Worm (Caenorhabditis elegans): ENCODE results near the gene ZC262.13.

ZC262.13 gene

DNA sequence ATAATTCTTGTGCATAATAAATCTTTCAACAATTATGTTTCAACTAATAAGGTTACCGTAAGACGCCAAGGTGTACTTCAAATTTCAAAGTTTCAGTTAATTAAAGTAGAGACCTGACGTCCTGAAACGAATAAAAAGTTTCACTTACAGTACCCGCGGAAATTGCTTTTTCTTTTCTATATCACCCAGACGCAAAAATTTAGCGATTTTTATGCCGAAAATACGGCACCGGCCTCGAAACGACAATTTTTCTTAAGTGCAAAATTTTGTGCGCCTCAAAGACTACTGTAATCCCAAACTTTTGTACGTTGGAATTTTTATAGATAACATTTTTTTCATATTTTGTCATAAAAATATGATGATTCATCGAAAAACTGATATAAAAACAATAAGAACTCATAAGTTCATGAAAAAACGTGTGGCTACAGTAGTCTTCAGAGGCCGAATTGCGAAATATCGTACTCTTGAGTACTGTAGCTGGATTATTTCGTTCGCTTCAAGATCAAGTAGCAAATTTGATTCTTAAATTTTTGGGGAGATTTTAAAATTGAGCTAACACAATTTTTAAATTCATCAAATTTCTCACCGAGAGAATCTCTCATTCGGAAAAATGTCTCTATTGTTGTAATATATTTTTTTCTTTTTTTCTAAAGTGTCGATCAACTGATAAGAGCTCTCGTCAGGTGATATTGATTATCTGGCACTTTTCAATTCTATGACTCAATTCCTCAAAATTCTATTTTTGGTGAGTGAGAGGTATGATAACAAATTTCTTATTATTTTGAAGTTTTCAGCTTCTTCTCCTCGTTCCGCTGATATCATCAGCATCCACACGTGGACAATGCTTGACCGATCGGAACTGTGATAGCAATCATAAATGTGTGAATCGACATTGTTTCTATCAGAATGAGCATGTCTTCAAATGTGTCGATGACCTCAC is at the start of gene ZC262.13:
Gene ZC262.13 (plus strand): TSS at position 641 of the 940 bp plus-strand sequence.
- TF ChIP-seq unc-62 (GFP tag; optimal IDR thresholded peaks at IDR 0.05), result no peak

- TF ChIP-seq unc-62 (GFP tag; optimal IDR thresholded peaks at IDR 0.05), result no peak
Observed at ce11 chrIII:8278801-8279200, 47.2 kb upstream of the ZC262.13 start, which contains the start of gene mig-10. mig-10 (plus strand) TSS chrIII:8279101.

ce11 chrIII:8279567-8279966 is 46.4 kb upstream of the ZC262.13 start:
- no peak for TF ChIP-seq unc-62 (GFP tag; optimal IDR thresholded peaks at IDR 0.05)

DNA sequence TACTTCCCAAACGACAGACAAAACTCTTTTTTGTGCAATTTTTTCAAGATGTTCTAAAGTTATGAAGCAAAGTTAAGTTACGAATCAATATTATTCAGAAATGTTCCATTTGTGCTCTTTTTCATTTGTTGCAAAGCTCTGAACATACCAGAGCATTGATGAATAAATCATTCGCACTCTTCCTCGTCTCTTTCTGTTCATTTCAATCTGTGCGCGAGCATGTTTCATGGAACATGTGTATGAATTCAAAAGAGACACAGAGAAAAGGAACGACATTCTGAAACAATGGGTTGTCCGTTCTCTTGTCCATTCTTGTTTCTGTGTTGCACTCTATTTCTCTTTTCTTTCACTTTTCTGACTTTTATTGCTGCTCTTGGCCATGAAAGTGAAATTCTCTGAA is 45.7 kb upstream of the ZC262.13 start:
- no peak for TF ChIP-seq unc-62 (GFP tag; optimal IDR thresholded peaks at IDR 0.05)

ce11 chrIII:8281310-8281709 is 44.7 kb upstream of the ZC262.13 start:
- TF ChIP-seq unc-62 (GFP tag; optimal IDR thresholded peaks at IDR 0.05), result no peak

ce11 chrIII:8283525-8283924 is 42.5 kb upstream of the ZC262.13 start:
- TF ChIP-seq unc-62 (GFP tag; optimal IDR thresholded peaks at IDR 0.05), result no peak

- no peak for TF ChIP-seq unc-62 (GFP tag; optimal IDR thresholded peaks at IDR 0.05)
Observed at ce11 chrIII:8286003-8286402, 40.0 kb upstream of the ZC262.13 start.

- no peak for TF ChIP-seq unc-62 (GFP tag; optimal IDR thresholded peaks at IDR 0.05)
Observed at ce11 chrIII:8286824-8287223, 39.2 kb upstream of the ZC262.13 start.

DNA sequence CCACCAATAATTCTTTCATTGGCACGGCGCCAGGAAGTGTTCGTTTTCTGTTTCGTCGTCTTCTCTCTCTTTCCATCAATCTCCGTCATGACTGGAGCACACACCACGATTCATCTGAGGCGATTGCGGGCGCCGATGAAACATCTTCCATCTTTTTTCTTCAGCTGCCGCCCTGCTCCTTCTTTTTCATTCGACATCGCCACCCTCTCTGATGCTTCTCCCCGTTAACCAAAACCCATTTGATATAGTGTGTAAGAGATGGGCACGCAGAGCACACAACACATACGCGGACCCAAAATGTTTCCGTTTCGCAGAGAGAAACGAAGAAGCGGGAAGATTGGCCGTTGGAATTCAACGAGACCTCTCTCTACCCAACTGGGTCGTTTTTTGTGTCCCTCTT is 38.5 kb upstream of the ZC262.13 start:
- TF ChIP-seq unc-62 (GFP tag; optimal IDR thresholded peaks at IDR 0.05), result no peak

DNA sequence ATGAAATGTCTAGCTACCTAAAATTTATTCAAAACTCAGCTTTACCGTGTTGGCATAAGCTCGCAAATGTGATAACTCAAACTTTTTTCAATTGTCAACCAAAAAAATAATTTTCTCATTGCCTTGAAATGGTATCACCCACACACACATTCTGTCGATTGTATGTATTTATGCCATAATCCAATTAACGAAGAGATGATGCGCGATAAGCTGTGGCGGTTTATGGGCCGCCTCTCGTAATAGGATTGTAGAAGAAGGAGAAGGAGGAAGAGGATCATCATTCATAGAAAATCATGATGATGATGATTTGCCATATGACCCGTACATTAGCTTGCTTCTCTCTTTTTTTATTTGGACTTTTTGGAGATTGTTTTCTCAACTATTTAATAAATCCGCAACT is 36.8 kb upstream of the ZC262.13 start:
- no peak for TF ChIP-seq unc-62 (GFP tag; optimal IDR thresholded peaks at IDR 0.05)

DNA sequence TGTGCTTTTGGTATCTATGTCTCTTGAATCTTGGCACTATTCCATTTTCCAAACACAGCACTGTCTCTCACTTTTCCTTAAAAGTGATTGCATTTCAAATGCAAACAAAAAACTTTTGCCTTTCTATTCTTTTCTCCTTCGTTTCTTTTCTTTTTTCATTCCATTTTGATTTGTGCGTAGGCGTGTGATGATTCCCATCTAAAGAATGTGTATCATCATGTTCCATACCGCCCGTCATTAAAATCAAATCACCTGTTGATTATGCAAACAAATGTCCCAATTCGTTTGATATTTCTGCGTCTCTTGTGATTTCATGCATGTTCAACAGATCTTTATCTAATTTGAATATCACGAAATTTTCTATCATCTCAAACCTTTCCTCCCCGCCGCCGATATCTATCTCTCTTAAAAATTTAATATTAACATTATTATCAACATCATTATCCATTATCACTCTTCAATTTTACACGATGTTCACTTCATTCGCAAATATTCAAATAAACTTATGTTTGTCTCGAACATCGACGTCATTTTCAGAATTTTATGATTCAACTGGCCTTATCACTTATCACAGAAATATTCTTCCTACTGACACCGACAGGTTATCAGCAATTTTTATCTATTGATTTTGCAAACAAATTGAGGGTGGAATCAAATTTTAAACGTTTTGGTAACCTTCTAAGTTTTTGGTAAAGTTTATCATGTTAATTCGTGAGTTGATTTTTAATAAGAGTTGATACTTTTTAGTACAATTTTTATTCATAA is 34.6 kb upstream of the ZC262.13 start:
- TF ChIP-seq unc-62 (GFP tag; optimal IDR thresholded peaks at IDR 0.05), result no peak

DNA sequence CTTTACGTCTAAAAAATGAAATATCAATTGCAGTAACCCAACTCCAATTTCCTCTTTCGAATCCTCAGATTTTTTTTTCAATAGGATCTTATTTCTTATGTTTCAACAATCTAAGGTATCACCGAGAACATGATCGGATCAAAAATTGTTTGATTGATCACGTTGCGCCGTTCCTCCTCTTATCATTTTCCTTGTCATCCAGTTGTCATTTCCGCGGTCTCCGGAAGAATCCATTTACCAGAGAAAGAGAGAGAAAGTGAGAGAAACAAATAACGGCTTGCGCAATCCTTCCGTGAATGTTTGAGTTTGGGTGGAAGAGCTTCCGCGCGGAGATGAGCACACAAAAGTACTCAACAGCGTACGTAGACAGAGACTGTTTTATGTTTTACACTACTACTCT is 32.8 kb upstream of the ZC262.13 start:
- no peak for TF ChIP-seq unc-62 (GFP tag; optimal IDR thresholded peaks at IDR 0.05)

ce11 chrIII:8298216-8298920 is 27.6 kb upstream of the ZC262.13 start:
- no peak for TF ChIP-seq unc-62 (GFP tag; optimal IDR thresholded peaks at IDR 0.05)

DNA sequence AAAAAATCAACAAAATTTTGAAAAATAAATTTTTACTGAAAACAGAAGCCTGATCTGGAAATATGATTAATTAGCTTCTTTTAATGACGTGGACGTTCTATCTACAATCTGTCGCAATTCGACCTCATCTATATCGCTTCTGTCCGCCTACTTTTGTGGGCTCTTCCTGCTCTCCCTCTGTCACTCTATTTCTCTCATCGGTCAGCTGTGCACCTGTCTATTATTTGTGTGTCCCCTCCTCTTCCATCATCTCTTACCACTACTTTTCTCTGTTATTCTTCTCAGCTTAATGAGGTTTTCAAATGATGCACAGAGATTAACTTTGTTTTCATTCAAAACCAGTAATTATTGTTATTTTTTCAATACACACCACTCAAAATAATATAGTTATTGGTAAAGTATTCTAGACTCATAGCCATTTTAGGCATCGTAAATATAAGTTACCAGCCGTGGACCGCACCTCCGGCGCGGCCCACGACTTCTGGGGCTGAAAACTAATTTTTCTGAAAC is 26.9 kb upstream of the ZC262.13 start:
- TF ChIP-seq unc-62 (GFP tag; optimal IDR thresholded peaks at IDR 0.05), result no peak

DNA sequence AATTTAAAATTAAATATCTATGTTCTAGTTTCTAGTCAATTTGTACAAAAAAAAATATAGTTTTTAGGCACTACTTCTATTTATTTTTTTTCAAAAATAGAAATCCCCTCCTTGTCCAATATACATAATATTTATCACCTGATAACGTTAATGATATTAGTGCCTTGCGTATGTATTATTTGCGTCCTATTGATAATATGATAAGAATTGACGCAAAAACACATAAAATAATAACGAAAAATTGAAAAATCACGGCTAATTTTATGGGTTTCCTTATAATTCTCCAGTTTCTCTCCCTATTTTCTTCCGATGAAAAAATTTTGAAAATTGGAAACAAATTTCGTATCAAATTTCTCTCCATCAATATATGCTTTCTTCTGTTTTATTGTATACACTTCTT is 26.3 kb upstream of the ZC262.13 start:
- no peak for TF ChIP-seq unc-62 (GFP tag; optimal IDR thresholded peaks at IDR 0.05)

DNA sequence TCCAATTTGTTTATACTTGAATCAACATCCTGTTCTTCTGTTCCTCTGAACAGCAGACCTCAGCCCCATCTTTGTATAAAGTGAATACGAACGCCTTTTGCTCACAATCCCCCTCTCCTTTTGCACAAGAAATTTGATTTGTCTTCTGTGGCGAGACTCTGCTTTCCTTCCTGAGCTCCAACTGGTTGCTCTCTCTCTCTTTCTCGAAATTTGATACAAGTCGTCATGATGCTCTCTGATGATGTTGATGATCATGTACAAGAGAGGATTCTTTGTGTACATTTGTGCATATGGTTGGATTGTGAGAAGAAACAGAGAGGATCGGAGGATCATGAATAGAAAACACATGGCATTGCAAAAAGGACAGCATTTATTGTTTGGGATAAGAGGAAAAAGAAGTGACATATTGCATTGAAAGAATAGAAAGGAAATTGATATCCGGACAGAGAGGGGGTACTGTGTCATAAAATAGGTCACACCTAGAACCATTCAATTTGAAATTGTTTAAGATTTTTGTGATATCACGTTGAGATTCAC is 25.1 kb upstream of the ZC262.13 start:
- no peak for TF ChIP-seq unc-62 (GFP tag; optimal IDR thresholded peaks at IDR 0.05)

Measured in whole organism, dauer.